Fruit fly (Drosophila melanogaster) whole organism, embryonic: ENCODE data around the gene Ubi-p63E.

Source experiments
- Atf6 ChIP-seq: fragments of 200-800 bp; sonication (Bioruptor generic); IDR thresholded peaks from 2 replicates; pipeline ENCODE4 v1.3.6; 2022; ENCODE audit warnings: missing biosample characterization, missing genetic modification characterization
- B-H1 ChIP-seq: fragments of 200-800 bp; sonication (Bioruptor generic); IDR thresholded peaks from 3 replicates; pipeline ENCODE4 v1.3.6; 2022; ENCODE audit warnings: missing biosample characterization, missing genetic modification characterization
- Bgb ChIP-seq: fragments of 200-800 bp; sonication (Bioruptor generic); IDR thresholded peaks from 2 replicates; pipeline ENCODE4 v1.3.6; 2022; ENCODE audit warnings: missing biosample characterization, missing genetic modification characterization; ENCODE audit not compliant: partially characterized antibody
- CG10274 ChIP-seq: fragments of 200-800 bp; sonication (Bioruptor generic); optimal IDR thresholded peaks from 3 replicates; lab custom pipeline; 2017; ENCODE audit warnings: missing biosample characterization, mild to moderate bottlenecking, missing genetic modification characterization
- CG12155 ChIP-seq: fragments of 200-800 bp; sonication (Bioruptor generic); optimal IDR thresholded peaks from 3 replicates; lab custom pipeline; 2016; ENCODE audit warnings: missing biosample characterization, missing genetic modification characterization
- CG12236 ChIP-seq: fragments of 200-800 bp; sonication (Bioruptor generic); optimal IDR thresholded peaks from 2 replicates; lab custom pipeline; 2016; ENCODE audit warnings: missing biosample characterization, missing genetic modification characterization
- CG12942 ChIP-seq: fragments of 200-800 bp; sonication (Bioruptor generic); optimal IDR thresholded peaks from 3 replicates; lab custom pipeline; 2016; ENCODE audit warnings: missing biosample characterization, missing genetic modification characterization
- CG14710 ChIP-seq: fragments of 200-800 bp; sonication (Bioruptor generic); optimal IDR thresholded peaks from 3 replicates; lab custom pipeline; 2019; ENCODE audit warnings: missing biosample characterization, mild to moderate bottlenecking, missing genetic modification characterization, moderate library complexity
- CG14965 ChIP-seq: fragments of 200-800 bp; sonication (Bioruptor generic); optimal IDR thresholded peaks from 2 replicates; lab custom pipeline; 2016; ENCODE audit warnings: missing biosample characterization, missing genetic modification characterization, borderline replicate concordance
- CG15479 ChIP-seq: fragments of 200-800 bp; sonication (Bioruptor generic); optimal IDR thresholded peaks from 3 replicates; lab custom pipeline; 2019; ENCODE audit warnings: missing biosample characterization, mild to moderate bottlenecking, missing genetic modification characterization, moderate library complexity
- CG17385 ChIP-seq: fragments of 200-800 bp; sonication (Bioruptor generic); optimal IDR thresholded peaks from 3 replicates; lab custom pipeline; 2018; ENCODE audit warnings: missing biosample characterization, mild to moderate bottlenecking, missing genetic modification characterization
- CG17612 ChIP-seq: fragments of 200-800 bp; sonication (Bioruptor generic); IDR thresholded peaks from 2 replicates; pipeline ENCODE4 v1.3.6; 2022; ENCODE audit warnings: missing biosample characterization, missing genetic modification characterization
- CG17829 ChIP-seq: fragments of 200-800 bp; optimal IDR thresholded peaks from 2 replicates; lab custom pipeline; 2019; ENCODE audit warnings: missing biosample characterization, mild to moderate bottlenecking, missing genetic modification characterization, moderate library complexity
- CG2712 ChIP-seq: fragments of 200-800 bp; optimal IDR thresholded peaks from 3 replicates; lab custom pipeline; 2019; ENCODE audit warnings: missing biosample characterization, mild to moderate bottlenecking, missing genetic modification characterization, moderate library complexity
- CG4328 ChIP-seq: fragments of 200-800 bp; sonication (Bioruptor generic); optimal IDR thresholded peaks from 3 replicates; lab custom pipeline; 2017; ENCODE audit warnings: missing biosample characterization, missing genetic modification reagents, missing genetic modification characterization
- CG4360 ChIP-seq: fragments of 200-800 bp; sonication (Bioruptor generic); IDR thresholded peaks from 2 replicates; pipeline ENCODE4 v1.3.6; 2022; ENCODE audit warnings: missing biosample characterization, missing genetic modification characterization
- CG4854 ChIP-seq: fragments of 200-800 bp; sonication (Bioruptor generic); optimal IDR thresholded peaks from 2 replicates; lab custom pipeline; 2016; ENCODE audit warnings: missing biosample characterization, missing genetic modification characterization, inconsistent platforms
- CG7839 ChIP-seq: fragments of 200-800 bp; sonication (Bioruptor generic); optimal IDR thresholded peaks from 3 replicates; lab custom pipeline; 2018; ENCODE audit warnings: missing biosample characterization, mild to moderate bottlenecking, missing genetic modification characterization, moderate library complexity
- CG9215 ChIP-seq: fragments of 200-800 bp; sonication (Bioruptor generic); IDR thresholded peaks from 2 replicates; pipeline ENCODE4 v1.3.6; 2022; ENCODE audit warnings: missing biosample characterization, missing genetic modification characterization
- D ChIP-seq, 2 experiments: fragments of 200-800 bp in 1 of 2; fragments of >200 bp in 1 of 2; sonication (Bioruptor generic) in 1 of 2; optimal IDR thresholded peaks; 2 replicates in 1 of 2; 3 replicates in 1 of 2; lab custom pipeline; 2017; ENCODE audit warnings: mild to moderate bottlenecking in 1 of 2, missing biosample characterization in 1 of 2, missing genetic modification characterization in 1 of 2, missing genetic modification reagents in 1 of 2
- E2f2 ChIP-seq: fragments of 200-800 bp; sonication (Bioruptor generic); IDR thresholded peaks from 2 replicates; pipeline ENCODE4 v1.3.6; 2022; ENCODE audit warnings: missing biosample characterization, missing genetic modification characterization
- Gug ChIP-seq: fragments of 200-800 bp; sonication (Bioruptor generic); IDR thresholded peaks from 4 replicates; pipeline ENCODE4 v1.3.6; 2022; ENCODE audit warnings: missing biosample characterization, missing genetic modification characterization
- H15 ChIP-seq: fragments of 200-800 bp; sonication (Bioruptor generic); IDR thresholded peaks from 3 replicates; pipeline ENCODE4 v1.3.6; 2022; ENCODE audit warnings: missing biosample characterization, missing genetic modification characterization
- Hr39 ChIP-seq: fragments of >200 bp; optimal IDR thresholded peaks from 2 replicates; lab custom pipeline; 2017
- Meics ChIP-seq: fragments of 200-800 bp; sonication (Bioruptor generic); optimal IDR thresholded peaks from 2 replicates; lab custom pipeline; 2017; ENCODE audit warnings: missing biosample characterization, mild to moderate bottlenecking, missing genetic modification characterization
- Myb ChIP-seq: fragments of 200-800 bp; sonication (Bioruptor generic); optimal IDR thresholded peaks from 2 replicates; lab custom pipeline; 2016; ENCODE audit warnings: missing biosample characterization, missing genetic modification characterization
- Opbp ChIP-seq: fragments of 200-800 bp; sonication (Bioruptor generic); IDR thresholded peaks from 3 replicates; pipeline ENCODE4 v1.3.6; 2022; ENCODE audit warnings: missing biosample characterization, missing genetic modification characterization; ENCODE audit not compliant: partially characterized antibody
- Six4 ChIP-seq: fragments of 200-800 bp; sonication (Bioruptor generic); optimal IDR thresholded peaks from 2 replicates; lab custom pipeline; 2016; ENCODE audit warnings: missing biosample characterization, missing genetic modification characterization
- Usf ChIP-seq: fragments of 200-800 bp; sonication (Bioruptor generic); optimal IDR thresholded peaks from 2 replicates; lab custom pipeline; 2017; ENCODE audit warnings: missing genotype, missing biosample characterization, missing genetic modification characterization
- bbx ChIP-seq: fragments of 200-800 bp; sonication (Bioruptor generic); IDR thresholded peaks from 2 replicates; pipeline ENCODE4 v1.3.6; 2022; ENCODE audit warnings: missing biosample characterization, missing genetic modification characterization; ENCODE audit not compliant: partially characterized antibody
- cas ChIP-seq: fragments of 200-800 bp; sonication (Bioruptor generic); IDR thresholded peaks from 2 replicates; pipeline ENCODE4 v1.3.6; 2022; ENCODE audit warnings: missing biosample characterization, missing genetic modification characterization
- dan ChIP-seq: fragments of 200-800 bp; sonication (Bioruptor generic); IDR thresholded peaks from 2 replicates; pipeline ENCODE4 v1.3.6; 2022; ENCODE audit warnings: missing biosample characterization, missing genetic modification characterization
- dpn ChIP-seq, 2 experiments: fragments of 200-800 bp; sonication (Bioruptor generic); optimal IDR thresholded peaks; 3 replicates each; lab custom pipeline; 2016; ENCODE audit warnings: missing biosample characterization in 2 of 2, missing genetic modification characterization in 2 of 2
- fd96Cb ChIP-seq: fragments of 200-800 bp; sonication (Bioruptor generic); optimal IDR thresholded peaks from 2 replicates; lab custom pipeline; 2018; ENCODE audit warnings: missing biosample characterization, mild to moderate bottlenecking, missing genetic modification characterization, moderate library complexity
- gce ChIP-seq: fragments of 200-800 bp; sonication (Bioruptor generic); IDR thresholded peaks from 3 replicates; pipeline ENCODE4 v1.3.6; 2022; ENCODE audit warnings: missing biosample characterization, missing genetic modification characterization
- gro ChIP-seq: fragments of 200-800 bp; sonication (Bioruptor generic); optimal IDR thresholded peaks from 2 replicates; lab custom pipeline; 2016; ENCODE audit warnings: missing biosample characterization, missing genetic modification characterization
- insv ChIP-seq, 2 experiments: fragments of 200-800 bp; sonication (Bioruptor generic); optimal IDR thresholded peaks; 3 replicates each; lab custom pipeline; 2016 to 2018; ENCODE audit warnings: missing biosample characterization in 2 of 2, missing genetic modification characterization in 2 of 2
- jing ChIP-seq: fragments of 200-800 bp; sonication (Bioruptor generic); optimal IDR thresholded peaks from 2 replicates; lab custom pipeline; 2018; ENCODE audit warnings: missing biosample characterization, mild to moderate bottlenecking, missing genetic modification characterization
- lola ChIP-seq, 3 experiments: fragments of >200 bp in 2 of 3; fragments of 200-800 bp in 1 of 3; sonication (Bioruptor generic) in 1 of 3; optimal IDR thresholded peaks; 2 replicates each; lab custom pipeline; 2017 to 2019; ENCODE audit warnings: missing biosample characterization in 3 of 3, missing genetic modification characterization in 3 of 3, mild to moderate bottlenecking in 1 of 3, moderate library complexity in 1 of 3
- otp ChIP-seq: fragments of 200-800 bp; sonication (Bioruptor generic); IDR thresholded peaks from 3 replicates; pipeline ENCODE4, ENCODE4 v1.3.6; 2022; ENCODE audit warnings: missing biosample characterization, missing genetic modification characterization
- peb ChIP-seq: fragments of 200-800 bp; sonication (Bioruptor generic); IDR thresholded peaks from 2 replicates; pipeline ENCODE4 v1.3.6; 2022; ENCODE audit warnings: missing biosample characterization, missing genetic modification characterization
- pho ChIP-seq: fragments of 200-800 bp; sonication (Bioruptor generic); optimal IDR thresholded peaks from 2 replicates; lab custom pipeline; 2016; ENCODE audit warnings: missing biosample characterization, missing genetic modification characterization
- so ChIP-seq: fragments of 200-800 bp; sonication (Bioruptor generic); IDR thresholded peaks from 3 replicates; pipeline ENCODE4 v1.3.6; 2022; ENCODE audit warnings: missing biosample characterization, missing genetic modification characterization
- sqz ChIP-seq: fragments of 200-800 bp; sonication (Bioruptor generic); optimal IDR thresholded peaks from 3 replicates; lab custom pipeline; 2018; ENCODE audit warnings: missing biosample characterization, mild to moderate bottlenecking, missing genetic modification characterization
- tin ChIP-seq: fragments of 200-800 bp; sonication (Bioruptor generic); optimal IDR thresholded peaks from 3 replicates; lab custom pipeline; 2016; ENCODE audit warnings: missing biosample characterization, missing genetic modification characterization
- wek ChIP-seq: fragments of 200-800 bp; sonication (Bioruptor generic); optimal IDR thresholded peaks from 3 replicates; lab custom pipeline; 2018; ENCODE audit warnings: missing biosample characterization, mild to moderate bottlenecking, missing genetic modification characterization, moderate library complexity
- zen ChIP-seq: fragments of 200-800 bp; sonication (Bioruptor generic); optimal IDR thresholded peaks from 3 replicates; lab custom pipeline; 2018; ENCODE audit warnings: missing biosample characterization, mild to moderate bottlenecking, missing genetic modification characterization, moderate library complexity
- zen2 ChIP-seq: fragments of 200-800 bp; sonication (Bioruptor generic); IDR thresholded peaks from 3 replicates; pipeline ENCODE4 v1.3.6; 2022; ENCODE audit warnings: missing biosample characterization, missing genetic modification characterization; ENCODE audit not compliant: partially characterized antibody

Ubi-p63E gene

DNA sequence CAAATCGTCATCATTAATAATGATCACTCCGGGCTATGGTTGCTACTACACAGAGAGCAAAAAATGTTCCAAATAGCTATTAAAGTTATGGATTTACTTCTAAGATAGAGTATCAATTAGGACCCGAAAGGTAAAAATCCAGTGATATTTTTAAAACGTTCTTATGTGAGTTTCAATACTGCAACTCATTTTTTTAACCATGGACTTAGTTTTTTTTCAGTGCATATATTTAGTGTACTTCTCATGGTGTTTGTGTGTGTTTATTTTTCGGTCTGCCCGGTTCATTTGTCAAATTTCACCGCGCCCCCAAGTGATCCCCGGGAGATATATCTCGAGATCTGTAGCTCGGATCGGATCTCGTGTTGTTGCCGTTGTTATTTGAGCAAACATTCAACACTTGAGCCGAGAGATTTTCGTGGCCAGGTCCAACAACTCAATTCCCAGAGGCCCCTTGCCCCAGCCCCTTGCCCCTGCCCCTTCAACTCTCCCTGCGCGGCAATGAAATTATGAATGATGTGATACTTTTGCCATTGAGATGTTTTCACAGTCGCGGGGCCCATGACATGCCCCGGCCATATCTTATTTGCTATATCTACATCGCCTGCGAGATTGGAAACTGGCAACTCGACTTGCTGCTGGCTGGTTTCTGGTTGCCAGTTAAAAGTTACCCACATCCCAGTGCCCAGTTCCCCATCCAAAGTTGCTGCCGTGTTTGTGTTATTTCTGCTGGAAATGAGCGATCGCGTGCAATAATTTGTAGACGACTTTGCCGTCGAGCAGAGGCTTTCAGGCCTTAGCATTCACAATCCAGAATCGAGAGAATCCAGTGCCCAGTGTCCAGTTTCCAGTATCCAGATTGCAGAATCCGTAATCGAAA lies 40.2 kb downstream of the Ubi-p63E start (continued):
- TF ChIP-seq Myb (GFP tag; lab: Kevin White, UChicago), result no peak
- TF ChIP-seq CG7839, result peak; percentile 73
- TF ChIP-seq Meics, result no peak
- no peak for TF ChIP-seq wek (GFP tag; lab: Kevin White, UChicago)
- TF ChIP-seq dan (GFP tag; lab: Robert Waterston, UW), result no peak
- TF ChIP-seq D (optimal IDR thresholded peaks at IDR 0.05; lab: Kevin White, UChicago), result no peak
- TF ChIP-seq D (GFP tag; optimal IDR thresholded peaks at IDR 0.05; lab: Kevin White, UChicago), result peak; percentile 81
- no peak for TF ChIP-seq CG15479
- no peak; the same call in 2 of the 3 replicates for TF ChIP-seq B-H1 (GFP tag; lab: Robert Waterston, UW)
- TF ChIP-seq tin, result peak; percentile 69
- TF ChIP-seq insv (GFP tag; optimal IDR thresholded peaks at IDR 0.05; lab: Kevin White, UChicago), result no peak
- peak; percentile 11 for TF ChIP-seq CG12942 (GFP tag; lab: Kevin White, UChicago)
- peak; percentile 71 for TF ChIP-seq jing (GFP tag; lab: Kevin White, UChicago)
- TF ChIP-seq Atf6 (GFP tag; lab: Robert Waterston, UW), result no peak
- TF ChIP-seq pho (GFP tag; lab: Kevin White, UChicago), result no peak
- TF ChIP-seq zen2 (GFP tag; lab: Robert Waterston, UW), result no peak
- TF ChIP-seq Usf (GFP tag; lab: Kevin White, UChicago), result peak; percentile 62
- TF ChIP-seq CG12155 (GFP tag; lab: Kevin White, UChicago), result peak; percentile 49
- TF ChIP-seq lola (GFP tag; optimal IDR thresholded peaks at IDR 0.05; lab: Kevin White, UChicago), result peak in 1 of 3 experiments; percentile 88
- TF ChIP-seq Bgb, result no peak
- no peak for TF ChIP-seq CG17612
- TF ChIP-seq sqz (GFP tag; lab: Kevin White, UChicago), result peak; percentile 21
- 0 out of 3 replicates have a peak, but pooled peaks have one; percentile 43 for TF ChIP-seq H15 (GFP tag; lab: Robert Waterston, UW)
- peak; percentile 83 for TF ChIP-seq otp
- peak; percentile 32 for TF ChIP-seq CG4854 (GFP tag; lab: Kevin White, UChicago)
- TF ChIP-seq Hr39 (lab: Kevin White, UChicago), result no peak
- no peak for TF ChIP-seq bbx (GFP tag; lab: Robert Waterston, UW)
- TF ChIP-seq dpn (GFP tag; optimal IDR thresholded peaks at IDR 0.05; lab: Kevin White, UChicago), result peak in 1 of 2 experiments; percentile 61
- no peak for TF ChIP-seq gro
- no peak for TF ChIP-seq CG4328 (GFP tag; lab: Kevin White, UChicago)
- TF ChIP-seq E2f2 (GFP tag; lab: Robert Waterston, UW), result no peak
- TF ChIP-seq CG9215 (GFP tag; lab: Robert Waterston, UW), result no peak
- peak; percentile 78 for TF ChIP-seq zen (tag; lab: Kevin White, UChicago)
- TF ChIP-seq Opbp (GFP tag; lab: Robert Waterston, UW), result no peak
- no peak for TF ChIP-seq CG10274 (GFP tag; lab: Kevin White, UChicago)
- TF ChIP-seq fd96Cb (tag; lab: Kevin White, UChicago), result peak; percentile 81
- TF ChIP-seq so, result peak; percentile 43; the same call in 1 of the 3 replicates
- peak; percentile 54; the same call in 1 of the 2 replicates for TF ChIP-seq peb (GFP tag; lab: Robert Waterston, UW)
- peak; percentile 28 for TF ChIP-seq CG4360
- TF ChIP-seq CG17385 (GFP tag; lab: Kevin White, UChicago), result peak; percentile 49
- TF ChIP-seq CG14965, result peak; percentile 62
- TF ChIP-seq Gug (GFP tag; lab: Robert Waterston, UW), result no peak
- no peak for TF ChIP-seq cas (GFP tag; lab: Robert Waterston, UW)
- TF ChIP-seq CG12236, result peak; percentile 71
- peak; percentile 84 for TF ChIP-seq CG2712
- peak; percentile 82 for TF ChIP-seq CG17829 (tag; lab: Kevin White, UChicago)
- TF ChIP-seq Six4, result peak; percentile 68
- no peak for TF ChIP-seq gce (GFP tag; lab: Robert Waterston, UW)
- TF ChIP-seq CG14710 (tag; lab: Kevin White, UChicago), result peak; percentile 82
